Worm (Caenorhabditis elegans) whole organism, mixed stage, embryonic: Measurements from ENCODE around the gene cdh-5.

Source experiments
- M03D4.4 ChIP-seq: sonication (generic microtip); optimal IDR thresholded peaks from 2 replicates; lab custom pipeline; 2017; ENCODE audit warnings: mild to moderate bottlenecking, missing genetic modification characterization, missing compliant biosample characterization
- bed-3 ChIP-seq: fragments of 200-800 bp; sonication (Bioruptor generic); optimal IDR thresholded peaks from 3 replicates; lab custom pipeline; 2018; ENCODE audit warnings: mild to moderate bottlenecking, missing genetic modification characterization, moderate library complexity, missing compliant biosample characterization
- blmp-1 ChIP-seq: fragments of 150-350 bp; optimal IDR thresholded peaks from 2 replicates; lab custom pipeline; 2014; ENCODE audit warnings: missing biosample characterization, missing genetic modification characterization
- ceh-39 ChIP-seq: fragments of 150-350 bp; optimal IDR thresholded peaks from 2 replicates; lab custom pipeline; 2014; ENCODE audit warnings: missing biosample characterization, missing genetic modification characterization
- ceh-43 ChIP-seq: fragments of 200-800 bp; sonication (Bioruptor generic); optimal IDR thresholded peaks from 2 replicates; lab custom pipeline; 2018; ENCODE audit warnings: mild to moderate bottlenecking, missing genetic modification characterization, moderate library complexity, missing compliant biosample characterization
- ceh-83 ChIP-seq: fragments of 200-800 bp; sonication (Bioruptor generic); optimal IDR thresholded peaks from 2 replicates; lab custom pipeline; 2018; ENCODE audit warnings: mild to moderate bottlenecking, missing genetic modification characterization, missing compliant biosample characterization
- ces-1 ChIP-seq: fragments of 150-350 bp; optimal IDR thresholded peaks from 2 replicates; lab custom pipeline; 2014; ENCODE audit warnings: missing biosample characterization, missing genetic modification reagents, missing genetic modification characterization
- cnd-1 ChIP-seq: fragments of 200-800 bp; sonication (Bioruptor generic); optimal IDR thresholded peaks from 2 replicates; lab custom pipeline; 2018; ENCODE audit warnings: mild to moderate bottlenecking, missing genetic modification characterization, missing compliant biosample characterization
- drap-1 ChIP-seq: fragments of 200-800 bp; sonication (Bioruptor generic); optimal IDR thresholded peaks from 3 replicates; lab custom pipeline; 2018; ENCODE audit warnings: mild to moderate bottlenecking, missing genetic modification characterization, missing compliant biosample characterization
- elt-1 ChIP-seq: sonication (generic microtip); optimal IDR thresholded peaks from 2 replicates; lab custom pipeline; 2017; ENCODE audit warnings: missing genetic modification characterization, mild to moderate bottlenecking, missing compliant biosample characterization, antibody characterized with exemption, moderate library complexity, borderline replicate concordance; ENCODE audit not compliant: insufficient read depth
- elt-3 ChIP-seq: fragments of 150-350 bp; optimal IDR thresholded peaks from 2 replicates; lab custom pipeline; 2014; ENCODE audit warnings: missing biosample characterization, missing genetic modification characterization
- ham-2 ChIP-seq: fragments of 200-800 bp; sonication (Bioruptor generic); optimal IDR thresholded peaks from 2 replicates; lab custom pipeline; 2018; ENCODE audit warnings: mild to moderate bottlenecking, missing genetic modification characterization, missing compliant biosample characterization
- hlh-1 ChIP-seq: fragments of 150-350 bp; optimal IDR thresholded peaks from 2 replicates; lab custom pipeline; 2014; ENCODE audit warnings: missing biosample characterization, missing genetic modification reagents, missing genetic modification characterization
- lin-13 ChIP-seq: fragments of 150-350 bp; optimal IDR thresholded peaks from 2 replicates; lab custom pipeline; 2014; ENCODE audit warnings: missing biosample characterization, missing genetic modification characterization
- lin-32 ChIP-seq: fragments of 200-800 bp; sonication (Bioruptor generic); optimal IDR thresholded peaks from 2 replicates; lab custom pipeline; 2018; ENCODE audit warnings: mild to moderate bottlenecking, missing genetic modification characterization, missing compliant biosample characterization
- mab-5 ChIP-seq: fragments of 150-350 bp; optimal IDR thresholded peaks from 2 replicates; lab custom pipeline; 2014; ENCODE audit warnings: missing biosample characterization, missing genetic modification characterization
- mls-2 ChIP-seq: sonication (generic microtip); optimal IDR thresholded peaks from 2 replicates; lab custom pipeline; 2016; ENCODE audit warnings: mild to moderate bottlenecking, missing genetic modification characterization, moderate library complexity, missing compliant biosample characterization
- nhr-12 ChIP-seq: fragments of 150-350 bp; optimal IDR thresholded peaks from 2 replicates; lab custom pipeline; 2014; ENCODE audit warnings: missing biosample characterization, missing genetic modification characterization
- nhr-2 ChIP-seq: fragments of 150-350 bp; optimal IDR thresholded peaks from 2 replicates; lab custom pipeline; 2014; ENCODE audit warnings: missing biosample characterization, missing genetic modification characterization
- nhr-237 ChIP-seq: fragments of 150-350 bp; optimal IDR thresholded peaks from 2 replicates; lab custom pipeline; 2014; ENCODE audit warnings: missing biosample characterization, missing genetic modification characterization
- nhr-28 ChIP-seq: fragments of 150-350 bp; optimal IDR thresholded peaks from 2 replicates; lab custom pipeline; 2014; ENCODE audit warnings: missing biosample characterization, missing genetic modification characterization
- nhr-76 ChIP-seq: sonication (generic microtip); optimal IDR thresholded peaks from 2 replicates; lab custom pipeline; 2017; ENCODE audit warnings: missing biosample characterization, missing genetic modification characterization
- pha-4 ChIP-seq: fragments of 150-350 bp; optimal IDR thresholded peaks from 2 replicates; lab custom pipeline; 2018; ENCODE audit warnings: missing biosample characterization, missing genetic modification reagents, missing genetic modification characterization
- sem-2 ChIP-seq: fragments of 200-800 bp; sonication (Bioruptor generic); optimal IDR thresholded peaks from 2 replicates; lab custom pipeline; 2018; ENCODE audit warnings: mild to moderate bottlenecking, missing genetic modification characterization, missing compliant biosample characterization
- sptf-1 ChIP-seq: sonication (generic microtip); optimal IDR thresholded peaks from 2 replicates; lab custom pipeline; 2017; ENCODE audit warnings: mild to moderate bottlenecking, missing genetic modification characterization, moderate library complexity, missing compliant biosample characterization
- tbx-8 ChIP-seq: fragments of 200-800 bp; sonication (Bioruptor generic); optimal IDR thresholded peaks from 2 replicates; lab custom pipeline; 2018; ENCODE audit warnings: mild to moderate bottlenecking, missing genetic modification characterization, moderate library complexity, missing compliant biosample characterization
- unc-120 ChIP-seq: sonication (generic microtip); optimal IDR thresholded peaks from 2 replicates; lab custom pipeline; 2017; ENCODE audit warnings: missing genetic modification characterization, missing compliant biosample characterization; ENCODE audit not compliant: poor library complexity, severe bottlenecking
- unc-39 ChIP-seq: fragments of 150-350 bp; optimal IDR thresholded peaks from 2 replicates; lab custom pipeline; 2014; ENCODE audit warnings: missing biosample characterization, missing genetic modification characterization
- unc-62 ChIP-seq: fragments of 150-350 bp; optimal IDR thresholded peaks from 2 replicates; lab custom pipeline; 2014; ENCODE audit warnings: missing biosample characterization, missing genetic modification reagents, missing genetic modification characterization
- zip-8 ChIP-seq: fragments of 150-350 bp; optimal IDR thresholded peaks from 2 replicates; lab custom pipeline; 2014; ENCODE audit warnings: missing biosample characterization, missing genetic modification characterization
- ztf-11 ChIP-seq: fragments of 150-350 bp; optimal IDR thresholded peaks from 2 replicates; lab custom pipeline; 2014; ENCODE audit warnings: missing biosample characterization, missing genetic modification characterization

cdh-5 gene

DNA sequence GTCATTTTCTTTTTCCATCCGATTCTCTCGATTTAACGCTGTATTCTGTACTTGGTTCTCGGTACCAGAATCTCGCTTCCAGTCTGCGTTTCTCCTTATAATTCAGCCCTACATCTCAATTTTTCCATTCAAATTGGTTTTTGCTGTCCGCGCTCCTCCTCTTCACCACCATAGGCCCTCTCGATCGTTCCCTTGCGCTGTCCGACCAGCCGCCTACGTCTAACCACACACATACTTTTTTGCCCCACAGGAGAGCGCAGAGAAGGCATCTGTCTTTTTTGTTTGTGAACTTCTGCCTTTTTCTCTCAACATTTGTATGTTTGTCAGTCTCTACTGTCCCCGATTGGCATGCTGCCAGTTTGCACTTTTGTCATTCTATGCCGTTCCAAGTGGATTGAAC is 41.4 kb upstream of the cdh-5 start, which contains the start of gene F42A9.11:
TSS of gene F42A9.11 (plus strand) at position 310 of the 400 bp plus-strand sequence.
- peak; percentile 6 for TF ChIP-seq hlh-1 (tag; lab: Kevin White, UChicago)
- no peak for TF ChIP-seq mls-2 (tag; lab: Kevin White, UChicago)
- TF ChIP-seq drap-1 (GFP tag; lab: Kevin White, UChicago): no peak

DNA sequence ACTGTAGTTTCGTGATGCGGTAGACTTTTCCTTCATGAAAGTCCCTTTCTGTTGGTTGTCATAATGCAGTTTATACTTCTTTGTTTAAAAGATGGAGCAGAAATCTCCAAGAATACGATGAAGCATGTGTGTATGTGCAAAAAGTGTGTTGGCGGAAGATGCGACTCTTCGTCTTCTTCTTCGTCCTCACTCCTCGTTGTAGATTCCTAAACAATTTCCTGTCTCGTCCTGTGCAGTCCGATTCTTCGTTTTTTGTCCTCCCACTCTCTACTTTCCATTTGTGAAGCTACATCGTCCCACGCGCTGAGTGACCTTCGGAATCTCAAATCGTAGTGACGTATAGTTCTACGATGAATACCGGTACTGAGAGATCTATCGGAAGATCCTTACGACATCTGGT is 40.5 kb upstream of the cdh-5 start:
- TF ChIP-seq zip-8: no peak
- no peak for TF ChIP-seq M03D4.4 (tag; lab: Kevin White, UChicago)
- no peak for TF ChIP-seq elt-3 (tag; lab: Kevin White, UChicago)
- no peak for TF ChIP-seq tbx-8
- TF ChIP-seq pha-4 (tag; lab: Kevin White, UChicago): no peak
- no peak for TF ChIP-seq cnd-1 (tag; lab: Kevin White, UChicago)
- no peak for TF ChIP-seq mab-5
- no peak for TF ChIP-seq ceh-39 (tag; lab: Kevin White, UChicago)
- no peak for TF ChIP-seq nhr-28 (tag; lab: Kevin White, UChicago)
- no peak for TF ChIP-seq unc-39
- no peak for TF ChIP-seq nhr-12 (tag; lab: Kevin White, UChicago)
- TF ChIP-seq elt-1 (tag; lab: Kevin White, UChicago): no peak
- TF ChIP-seq nhr-237 (tag; lab: Kevin White, UChicago): no peak
- TF ChIP-seq nhr-2: no peak
- no peak for TF ChIP-seq ztf-11 (tag; lab: Kevin White, UChicago)
- no peak for TF ChIP-seq mls-2 (tag; lab: Kevin White, UChicago)
- no peak for TF ChIP-seq unc-62 (GFP tag; lab: Kevin White, UChicago)
- TF ChIP-seq, all 35 proteins: peak for 0

DNA sequence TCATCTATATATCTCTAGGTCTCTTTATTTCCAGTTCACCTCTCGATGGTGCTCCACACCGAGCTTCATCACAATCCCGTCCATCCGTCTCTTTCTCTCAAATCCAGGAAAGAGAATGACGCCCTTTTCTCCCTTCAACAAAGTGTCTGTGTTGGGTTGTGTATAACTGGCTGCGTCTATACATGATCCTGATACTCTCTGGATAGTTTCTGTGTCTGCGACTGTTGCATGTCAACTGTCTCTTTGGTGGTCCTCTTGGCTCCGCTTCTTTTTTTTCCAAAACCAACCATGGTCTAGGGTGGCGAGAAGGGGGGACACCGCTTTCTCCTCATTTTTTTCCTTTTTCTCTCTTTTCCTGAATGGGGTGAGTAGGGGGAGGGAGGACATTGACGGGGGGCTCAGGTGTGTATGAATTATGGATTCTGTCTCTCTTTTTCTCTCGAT is 39.1 kb upstream of the cdh-5 start:
- peak; percentile 94 for TF ChIP-seq unc-120
- TF ChIP-seq tbx-8: no peak
- no peak for TF ChIP-seq ceh-83 (GFP tag; lab: Kevin White, UChicago)
- no peak for TF ChIP-seq bed-3 (GFP tag; lab: Kevin White, UChicago)
- TF ChIP-seq blmp-1: no peak
- TF ChIP-seq hlh-1 (tag; lab: Kevin White, UChicago): peak; percentile 59
- peak; percentile 27 for TF ChIP-seq ces-1 (GFP tag; lab: Kevin White, UChicago)
- TF ChIP-seq ztf-11 (tag; lab: Kevin White, UChicago): no peak
- no peak for TF ChIP-seq mls-2 (tag; lab: Kevin White, UChicago)
- TF ChIP-seq drap-1 (GFP tag; lab: Kevin White, UChicago): peak; percentile 4
- TF ChIP-seq M03D4.4 (tag; lab: Kevin White, UChicago): no peak
- TF ChIP-seq cnd-1 (tag; lab: Kevin White, UChicago): no peak
- TF ChIP-seq ham-2 (GFP tag; lab: Kevin White, UChicago): no peak
- TF ChIP-seq zip-8: no peak
- TF ChIP-seq elt-1 (tag; lab: Kevin White, UChicago): no peak
- peak; percentile 1 for TF ChIP-seq nhr-237 (tag; lab: Kevin White, UChicago)
- no peak for TF ChIP-seq ceh-43 (GFP tag; lab: Kevin White, UChicago)
- no peak for TF ChIP-seq lin-13 (tag; lab: Kevin White, UChicago)
- TF ChIP-seq sptf-1 (tag; lab: Kevin White, UChicago): no peak
- TF ChIP-seq sem-2 (GFP tag; lab: Kevin White, UChicago): no peak
- no peak for TF ChIP-seq unc-39
- no peak for TF ChIP-seq nhr-2
- TF ChIP-seq unc-62 (GFP tag; lab: Kevin White, UChicago): peak; percentile 67
- TF ChIP-seq nhr-76 (tag; lab: Kevin White, UChicago): no peak
- TF ChIP-seq, all 35 proteins: peak for 6

DNA sequence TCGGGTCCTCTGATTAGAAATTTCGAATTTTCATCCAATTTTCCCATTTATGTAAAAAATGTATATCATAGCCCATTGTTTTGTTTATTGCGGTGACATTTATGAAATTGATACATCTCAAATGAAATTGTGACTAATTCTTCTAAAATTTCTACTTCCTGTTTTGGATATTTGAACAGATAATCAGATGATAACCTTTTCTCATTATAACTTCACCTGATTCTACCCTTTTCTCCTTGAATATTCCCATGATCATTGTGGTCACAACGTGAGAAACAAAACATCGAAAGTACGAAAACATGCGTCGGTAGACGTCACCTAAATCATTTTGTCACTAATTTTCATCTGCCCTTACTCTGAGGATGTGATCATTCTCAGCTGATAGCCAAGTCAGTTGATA is 38.5 kb upstream of the cdh-5 start:
- TF ChIP-seq lin-13 (tag; lab: Kevin White, UChicago): no peak
- TF ChIP-seq nhr-28 (tag; lab: Kevin White, UChicago): no peak
- no peak for TF ChIP-seq hlh-1 (tag; lab: Kevin White, UChicago)
- no peak for TF ChIP-seq mls-2 (tag; lab: Kevin White, UChicago)
- no peak for TF ChIP-seq cnd-1 (tag; lab: Kevin White, UChicago)
- TF ChIP-seq nhr-237 (tag; lab: Kevin White, UChicago): no peak
- no peak for TF ChIP-seq ceh-83 (GFP tag; lab: Kevin White, UChicago)
- TF ChIP-seq mab-5: no peak
- TF ChIP-seq lin-32: no peak
- TF ChIP-seq elt-3 (tag; lab: Kevin White, UChicago): no peak
- no peak for TF ChIP-seq ceh-43 (GFP tag; lab: Kevin White, UChicago)
- TF ChIP-seq unc-120: no peak
- TF ChIP-seq, all 35 proteins: peak for 0
